Worm (Caenorhabditis elegans) whole organism, young adult: ENCODE measurements around the gene str-139.

Experiments
- gei-17 ChIP-seq: fragments of 200-800 bp; sonication (Bioruptor generic); optimal IDR thresholded peaks from 2 replicates; lab custom pipeline; 2018; ENCODE audit warnings: mild to moderate bottlenecking, missing genetic modification characterization, missing compliant biosample characterization
- him-1 ChIP-seq: sonication (generic microtip); optimal IDR thresholded peaks from 2 replicates; lab custom pipeline; 2016; ENCODE audit warnings: missing genotype, missing genetic modification reagents, missing genetic modification characterization, missing compliant biosample characterization
- hlh-26 ChIP-seq: fragments of 200-800 bp; sonication (Bioruptor generic); conservative IDR thresholded peaks from 2 replicates; pipeline ENCODE4 v1.3.6; 2022; ENCODE audit warnings: missing genetic modification reagents, missing genetic modification characterization, missing compliant biosample characterization
- nfya-1 ChIP-seq: sonication (generic microtip); optimal IDR thresholded peaks from 2 replicates; lab custom pipeline; 2017; ENCODE audit warnings: antibody characterized with exemption, missing compliant biosample characterization, missing genetic modification characterization, borderline replicate concordance; ENCODE audit not compliant: insufficient read depth

- TF ChIP-seq nfya-1 (tag; lab: Kevin White, UChicago) (no peak), him-1 (tag; lab: Kevin White, UChicago) (no peak), hlh-26 (GFP tag; lab: Robert Waterston, UW) (no peak), gei-17 (GFP tag; lab: Kevin White, UChicago) (no peak)
Measured at ce11 chrV:8027429-8028142, 34.4 kb downstream of the str-139 start.
